Worm (Caenorhabditis elegans): ENCODE data around the gene comt-4.

Gene comt-4

DNA sequence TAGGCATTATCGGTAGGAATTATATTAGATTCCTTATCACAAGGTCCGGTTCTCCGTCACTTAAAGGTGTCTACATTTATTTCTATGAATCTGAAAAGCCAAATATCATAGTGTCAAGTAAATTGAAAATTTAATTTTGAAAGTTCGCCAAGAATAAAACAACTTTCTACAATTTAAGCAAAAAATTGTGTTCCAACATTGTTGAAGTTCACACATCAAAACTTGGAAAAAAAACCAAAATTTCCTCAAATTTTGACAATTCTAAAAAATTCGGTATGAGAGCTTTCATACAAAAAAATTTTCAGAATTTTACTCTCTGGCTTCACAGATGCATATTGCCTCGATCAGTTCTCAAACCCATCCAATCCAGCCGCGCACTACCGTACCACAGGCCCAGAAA, 38.2 kb downstream of the comt-4 start, which contains the start of gene F59A7.7:
F59A7.7 (plus strand) TSS at position 301 of the 400 bp plus-strand sequence.
- TF ChIP-seq F57A8.1 (GFP tag; optimal IDR thresholded peaks at IDR 0.05) (no peak), ceh-58 (GFP tag; IDR thresholded peaks at IDR 0.05) (0 out of 2 replicates have a peak, but pooled peaks have one; percentile 23)

DNA sequence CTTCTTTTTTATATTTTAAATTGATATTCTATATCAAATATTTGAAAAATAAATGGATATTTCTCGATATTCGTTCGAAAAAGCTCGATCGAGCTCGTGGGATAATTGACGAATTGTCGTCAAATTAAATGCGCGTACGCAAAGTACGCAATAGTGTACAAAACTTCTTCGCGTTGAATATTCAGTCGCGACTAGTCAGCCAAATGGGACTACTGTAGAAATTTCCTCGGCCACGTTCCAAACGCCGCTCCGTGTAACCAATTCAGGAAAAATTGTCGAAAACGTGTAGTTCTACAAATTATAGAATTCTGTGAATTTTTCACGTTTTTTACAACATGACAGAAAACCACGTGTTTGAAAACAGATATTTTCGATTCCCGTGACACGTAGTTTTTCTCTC, 41.6 kb downstream of the comt-4 start:
- no peak for TF ChIP-seq atf-7 (tag; optimal IDR thresholded peaks at IDR 0.05)
- no peak for TF ChIP-seq ZK185.1 (tag; optimal IDR thresholded peaks at IDR 0.05; ENCODE audit: poor library complexity, severe bottlenecking)
- no peak for TF ChIP-seq ceh-58 (GFP tag; IDR thresholded peaks at IDR 0.05)
- TF ChIP-seq hsf-1 (GFP tag; IDR thresholded peaks at IDR 0.05), result no peak
- TF ChIP-seq nhr-90 (tag; optimal IDR thresholded peaks at IDR 0.05), result peak; percentile 0
- no peak for TF ChIP-seq F55B11.4 (tag; optimal IDR thresholded peaks at IDR 0.05; ENCODE audit: borderline replicate concordance, insufficient read depth)
- TF ChIP-seq sptf-2 (GFP tag; optimal IDR thresholded peaks at IDR 0.05), result no peak
- peak; percentile 84; the same call in 1 of the 2 replicates for TF ChIP-seq ztf-28 (GFP tag; IDR thresholded peaks at IDR 0.05)
- peak; percentile 51 for TF ChIP-seq tbp1 (GFP tag; optimal IDR thresholded peaks at IDR 0.05)
- peak; percentile 57; the same call in 1 of the 2 replicates for TF ChIP-seq lir-1 (GFP tag; conservative IDR thresholded peaks at IDR 0.05)
- TF ChIP-seq lin-54 (GFP tag; optimal IDR thresholded peaks at IDR 0.05), result peak; percentile 76
- TF ChIP-seq Y53F4B.3 (GFP tag; IDR thresholded peaks at IDR 0.05), result peak; percentile 41; the same call in 1 of the 2 replicates
- peak; percentile 57 for TF ChIP-seq madf-10 (tag; optimal IDR thresholded peaks at IDR 0.05)
- peak; percentile 90 for TF ChIP-seq madf-6 (GFP tag; IDR thresholded peaks at IDR 0.05)
- TF ChIP-seq Y67H2A.10 (GFP tag; conservative IDR thresholded peaks at IDR 0.05), result peak; percentile 81
- TF ChIP-seq D2030.7 (GFP tag; IDR thresholded peaks at IDR 0.05), result peak; percentile 90
- no peak for TF ChIP-seq pha-4 (tag; optimal IDR thresholded peaks at IDR 0.05)
- no peak for TF ChIP-seq hlh-12 (tag; optimal IDR thresholded peaks at IDR 0.05)
- TF ChIP-seq ama-1 (optimal IDR thresholded peaks at IDR 0.05), result no peak
- TF ChIP-seq ama-1 (GFP tag; optimal IDR thresholded peaks at IDR 0.05), result no peak
- TF ChIP-seq ztf-18 (tag; optimal IDR thresholded peaks at IDR 0.05), result peak; percentile 36
- no peak for TF ChIP-seq C17E4.6 (GFP tag; IDR thresholded peaks at IDR 0.05)
- TF ChIP-seq rec-8 (tag; optimal IDR thresholded peaks at IDR 0.05), result no peak
- TF ChIP-seq him-1 (tag; optimal IDR thresholded peaks at IDR 0.05), result peak; percentile 72
- peak; percentile 79; the same call in 1 of the 2 replicates for TF ChIP-seq Y95B8A.8 (GFP tag; IDR thresholded peaks at IDR 0.05)
- peak; percentile 94 for TF ChIP-seq hmg-1.2 (GFP tag; IDR thresholded peaks at IDR 0.05)
- 0 out of 2 replicates have a peak, but pooled peaks have one; percentile 27 for TF ChIP-seq bed-2 (GFP tag; IDR thresholded peaks at IDR 0.05)
- TF ChIP-seq F33H1.4 (GFP tag; IDR thresholded peaks at IDR 0.05), result peak; percentile 75
- TF ChIP-seq attf-5 (GFP tag; optimal IDR thresholded peaks at IDR 0.05), result peak; percentile 69
- TF ChIP-seq ceh-27 (GFP tag; optimal IDR thresholded peaks at IDR 0.05), result peak; percentile 43
- TF ChIP-seq nfya-1 (tag; optimal IDR thresholded peaks at IDR 0.05; ENCODE audit: borderline replicate concordance, insufficient read depth), result no peak
- 0 out of 2 replicates have a peak, but pooled peaks have one; percentile 52 for TF ChIP-seq let-526 (GFP tag; IDR thresholded peaks at IDR 0.05)
- peak; percentile 58 for TF ChIP-seq efl-1 (GFP tag; optimal IDR thresholded peaks at IDR 0.05)
- no peak for TF ChIP-seq akir-1 (GFP tag; optimal IDR thresholded peaks at IDR 0.05)
- no peak for TF ChIP-seq ztf-6 (GFP tag; IDR thresholded peaks at IDR 0.05)
- TF ChIP-seq chd-7 (tag; optimal IDR thresholded peaks at IDR 0.05), result no peak
- no peak for TF ChIP-seq T26A5.8 (tag; optimal IDR thresholded peaks at IDR 0.05)
- peak; percentile 84 for TF ChIP-seq madf-8 (GFP tag; conservative IDR thresholded peaks at IDR 0.05)
- TF ChIP-seq xnd-1 (tag; optimal IDR thresholded peaks at IDR 0.05), result peak; percentile 27
- peak; percentile 87 for TF ChIP-seq unc-130 (GFP tag; optimal IDR thresholded peaks at IDR 0.05)
- peak; percentile 44; the same call in 1 of the 2 replicates for TF ChIP-seq cebp-1 (GFP tag; IDR thresholded peaks at IDR 0.05)
- peak; percentile 35 for TF ChIP-seq cebp-1 (tag; optimal IDR thresholded peaks at IDR 0.05)
- TF ChIP-seq ceh-100 (GFP tag; IDR thresholded peaks at IDR 0.05), result peak; percentile 56; the same call in 1 of the 2 replicates
- TF ChIP-seq attf-3 (GFP tag; conservative IDR thresholded peaks at IDR 0.05), result peak; percentile 74
- peak; percentile 58 for TF ChIP-seq tlf-1 (GFP tag; optimal IDR thresholded peaks at IDR 0.05)
- no peak for TF ChIP-seq mes-4 (tag; optimal IDR thresholded peaks at IDR 0.05)
